Fruit fly (Drosophila melanogaster) whole organism, embryonic: ENCODE data around the gene CG2059.

ENCODE experiments used
- Awh ChIP-seq: fragments of 200-800 bp; sonication (Bioruptor generic); IDR thresholded peaks from 2 replicates; pipeline ENCODE4, ENCODE4 v1.3.6; 2022; ENCODE audit warnings: missing biosample characterization, missing genetic modification characterization
- CG10267 ChIP-seq: fragments of 200-800 bp; sonication (Bioruptor generic); optimal IDR thresholded peaks from 2 replicates; lab custom pipeline; 2018; ENCODE audit warnings: missing biosample characterization, mild to moderate bottlenecking, missing genetic modification characterization, moderate library complexity
- CG11247 ChIP-seq: fragments of 200-800 bp; sonication (Bioruptor generic); IDR thresholded peaks from 2 replicates; pipeline ENCODE4 v1.3.6; 2022; ENCODE audit warnings: missing biosample characterization, missing genetic modification characterization
- CG11723 ChIP-seq: fragments of 200-800 bp; sonication (Bioruptor generic); optimal IDR thresholded peaks from 2 replicates; lab custom pipeline; 2017; ENCODE audit warnings: missing biosample characterization, mild to moderate bottlenecking, missing genetic modification characterization
- CG12219 ChIP-seq: fragments of 200-800 bp; sonication (Bioruptor generic); optimal IDR thresholded peaks from 3 replicates; lab custom pipeline; 2018; ENCODE audit warnings: missing biosample characterization, mild to moderate bottlenecking, missing genetic modification characterization
- CG14050 ChIP-seq: fragments of 200-800 bp; sonication (Bioruptor generic); IDR thresholded peaks from 3 replicates; pipeline ENCODE4 v1.3.6; 2022; ENCODE audit warnings: missing biosample characterization, missing genetic modification characterization
- CG14710 ChIP-seq: fragments of 200-800 bp; sonication (Bioruptor generic); optimal IDR thresholded peaks from 3 replicates; lab custom pipeline; 2019; ENCODE audit warnings: missing biosample characterization, mild to moderate bottlenecking, missing genetic modification characterization, moderate library complexity
- CG1602 ChIP-seq: fragments of 200-800 bp; sonication (Bioruptor generic); optimal IDR thresholded peaks from 3 replicates; lab custom pipeline; 2016; ENCODE audit warnings: missing biosample characterization, missing genetic modification characterization
- CG1647 ChIP-seq: fragments of 200-800 bp; sonication (Bioruptor generic); optimal IDR thresholded peaks from 3 replicates; lab custom pipeline; 2016; ENCODE audit warnings: missing biosample characterization, missing genetic modification characterization
- CG3065 ChIP-seq: fragments of 200-800 bp; sonication (Bioruptor generic); optimal IDR thresholded peaks from 2 replicates; lab custom pipeline; 2016; ENCODE audit warnings: missing biosample characterization, missing genetic modification characterization
- CG3407 ChIP-seq: fragments of 200-800 bp; sonication (Bioruptor generic); optimal IDR thresholded peaks from 2 replicates; lab custom pipeline; 2018; ENCODE audit warnings: missing biosample characterization, mild to moderate bottlenecking, missing genetic modification characterization
- CG4282 ChIP-seq: fragments of 200-800 bp; sonication (Bioruptor generic); optimal IDR thresholded peaks from 2 replicates; lab custom pipeline; 2016; ENCODE audit warnings: missing biosample characterization, missing genetic modification characterization
- CG4360 ChIP-seq: fragments of 200-800 bp; sonication (Bioruptor generic); IDR thresholded peaks from 2 replicates; pipeline ENCODE4 v1.3.6; 2022; ENCODE audit warnings: missing biosample characterization, missing genetic modification characterization
- CG6272 ChIP-seq: fragments of 200-800 bp; sonication (Bioruptor generic); IDR thresholded peaks from 2 replicates; pipeline ENCODE4 v1.3.6; 2022; ENCODE audit warnings: missing biosample characterization, missing genetic modification characterization
- CG6683 ChIP-seq: fragments of 200-800 bp; sonication (Bioruptor generic); optimal IDR thresholded peaks from 2 replicates; lab custom pipeline; 2017; ENCODE audit warnings: missing biosample characterization, mild to moderate bottlenecking, missing genetic modification characterization, missing genetic modification reagents
- CG7357 ChIP-seq: fragments of 200-800 bp; sonication (Bioruptor generic); IDR thresholded peaks from 3 replicates; pipeline ENCODE4 v1.3.6; 2022; ENCODE audit warnings: missing biosample characterization, missing genetic modification characterization
- CG8924 ChIP-seq: fragments of 200-800 bp; optimal IDR thresholded peaks from 3 replicates; lab custom pipeline; 2019; ENCODE audit warnings: missing biosample characterization, mild to moderate bottlenecking, missing genetic modification characterization, moderate library complexity
- CG9727 ChIP-seq: fragments of 200-800 bp; sonication (Bioruptor generic); optimal IDR thresholded peaks from 3 replicates; lab custom pipeline; 2017; ENCODE audit warnings: missing biosample characterization, mild to moderate bottlenecking, missing genetic modification characterization
- Deaf1 ChIP-seq: fragments of 200-800 bp; optimal IDR thresholded peaks from 3 replicates; lab custom pipeline; 2019; ENCODE audit warnings: missing biosample characterization, mild to moderate bottlenecking, missing genetic modification characterization, moderate library complexity
- Dll ChIP-seq: fragments of 200-800 bp; sonication (Bioruptor generic); IDR thresholded peaks from 4 replicates; pipeline ENCODE4 v1.3.6; 2022; ENCODE audit warnings: missing biosample characterization, missing genetic modification characterization; ENCODE audit not compliant: partially characterized antibody
- Doc3 ChIP-seq: fragments of 200-800 bp; sonication (Bioruptor generic); IDR thresholded peaks from 3 replicates; pipeline ENCODE4 v1.3.6; 2022; ENCODE audit warnings: missing biosample characterization, missing genetic modification characterization; ENCODE audit not compliant: partially characterized antibody
- Hmx ChIP-seq: fragments of 200-800 bp; sonication (Bioruptor generic); optimal IDR thresholded peaks from 2 replicates; lab custom pipeline; 2016; ENCODE audit warnings: missing biosample characterization, missing genetic modification characterization
- Med ChIP-seq: fragments of 200-800 bp; sonication (Bioruptor generic); peaks from one replicate; lab custom pipeline; 2016; ENCODE audit warnings: missing biosample characterization, missing genetic modification characterization, mild to moderate bottlenecking, inconsistent platforms, moderate library complexity
- Opbp ChIP-seq: fragments of 200-800 bp; sonication (Bioruptor generic); IDR thresholded peaks from 3 replicates; pipeline ENCODE4 v1.3.6; 2022; ENCODE audit warnings: missing biosample characterization, missing genetic modification characterization; ENCODE audit not compliant: partially characterized antibody
- Poxn ChIP-seq: fragments of 200-800 bp; sonication (Bioruptor generic); IDR thresholded peaks from 2 replicates; pipeline ENCODE4 v1.3.6; 2022; ENCODE audit warnings: missing biosample characterization, missing genetic modification characterization
- Spps ChIP-seq: fragments of 200-800 bp; sonication (Bioruptor generic); optimal IDR thresholded peaks from 2 replicates; lab custom pipeline; 2018; ENCODE audit warnings: missing biosample characterization, mild to moderate bottlenecking, missing genetic modification characterization
- aop ChIP-seq: fragments of 200-800 bp; sonication (Bioruptor generic); IDR thresholded peaks from 2 replicates; pipeline ENCODE4 v1.3.6; 2022; ENCODE audit warnings: missing biosample characterization, missing genetic modification characterization
- az2 ChIP-seq: fragments of 200-800 bp; sonication (Bioruptor generic); optimal IDR thresholded peaks from 3 replicates; lab custom pipeline; 2016; ENCODE audit warnings: missing biosample characterization, missing genetic modification characterization
- cad ChIP-seq: fragments of >200 bp; optimal IDR thresholded peaks from 2 replicates; lab custom pipeline; 2017; ENCODE audit warnings: missing biosample characterization, missing genetic modification characterization
- cas ChIP-seq: fragments of 200-800 bp; sonication (Bioruptor generic); IDR thresholded peaks from 2 replicates; pipeline ENCODE4 v1.3.6; 2022; ENCODE audit warnings: missing biosample characterization, missing genetic modification characterization
- croc ChIP-seq: fragments of 200-800 bp; sonication (Bioruptor generic); conservative IDR thresholded peaks from 3 replicates; pipeline ENCODE4 v1.3.6; 2022; ENCODE audit warnings: missing biosample characterization, missing genetic modification characterization
- da ChIP-seq: fragments of 200-800 bp; sonication (Bioruptor generic); optimal IDR thresholded peaks from 2 replicates; lab custom pipeline; 2016; ENCODE audit warnings: missing biosample characterization, missing genetic modification characterization
- dati ChIP-seq: fragments of 200-800 bp; sonication (Bioruptor generic); IDR thresholded peaks from 2 replicates; pipeline ENCODE4 v1.3.6; 2022; ENCODE audit warnings: missing biosample characterization, missing genetic modification characterization
- fd64A ChIP-seq: fragments of 200-800 bp; sonication (Bioruptor generic); optimal IDR thresholded peaks from 3 replicates; lab custom pipeline; 2018; ENCODE audit warnings: missing biosample characterization, mild to moderate bottlenecking, missing genetic modification characterization
- fru ChIP-seq: fragments of >200 bp; optimal IDR thresholded peaks from 2 replicates; lab custom pipeline; 2017
- grau ChIP-seq: fragments of 200-800 bp; optimal IDR thresholded peaks from 3 replicates; lab custom pipeline; 2019; ENCODE audit warnings: missing biosample characterization, mild to moderate bottlenecking, missing genetic modification characterization, moderate library complexity
- gro ChIP-seq: fragments of 200-800 bp; sonication (Bioruptor generic); optimal IDR thresholded peaks from 2 replicates; lab custom pipeline; 2016; ENCODE audit warnings: missing biosample characterization, missing genetic modification characterization
- klu ChIP-seq: fragments of 200-800 bp; sonication (Bioruptor generic); IDR thresholded peaks from 2 replicates; pipeline ENCODE4 v1.3.6; 2022; ENCODE audit warnings: missing biosample characterization, missing genetic modification characterization
- lola ChIP-seq, 3 experiments: fragments of >200 bp in 2 of 3; fragments of 200-800 bp in 1 of 3; sonication (Bioruptor generic) in 1 of 3; optimal IDR thresholded peaks; 2 replicates each; lab custom pipeline; 2017 to 2019; ENCODE audit warnings: missing biosample characterization in 3 of 3, missing genetic modification characterization in 3 of 3, mild to moderate bottlenecking in 1 of 3, moderate library complexity in 1 of 3
- mld ChIP-seq: fragments of 200-800 bp; sonication (Bioruptor generic); IDR thresholded peaks from 3 replicates; pipeline ENCODE4 v1.3.6; 2022; ENCODE audit warnings: missing biosample characterization, missing genetic modification characterization; ENCODE audit not compliant: partially characterized antibody
- pho ChIP-seq: fragments of 200-800 bp; sonication (Bioruptor generic); optimal IDR thresholded peaks from 2 replicates; lab custom pipeline; 2016; ENCODE audit warnings: missing biosample characterization, missing genetic modification characterization
- phol ChIP-seq: fragments of 200-800 bp; sonication (Bioruptor generic); optimal IDR thresholded peaks from 3 replicates; lab custom pipeline; 2018; ENCODE audit warnings: missing biosample characterization, mild to moderate bottlenecking, missing genetic modification characterization, moderate library complexity
- schlank ChIP-seq: fragments of 200-800 bp; sonication (Bioruptor generic); optimal IDR thresholded peaks from 2 replicates; lab custom pipeline; 2018; ENCODE audit warnings: missing biosample characterization, mild to moderate bottlenecking, missing genetic modification characterization
- sqz ChIP-seq: fragments of 200-800 bp; sonication (Bioruptor generic); optimal IDR thresholded peaks from 3 replicates; lab custom pipeline; 2018; ENCODE audit warnings: missing biosample characterization, mild to moderate bottlenecking, missing genetic modification characterization
- ssp ChIP-seq: fragments of 200-800 bp; sonication (Bioruptor generic); IDR thresholded peaks from 2 replicates; pipeline ENCODE4 v1.3.6; 2022; ENCODE audit warnings: missing biosample characterization, missing genetic modification characterization
- sug ChIP-seq: fragments of 200-800 bp; optimal IDR thresholded peaks from 2 replicates; lab custom pipeline; 2019; ENCODE audit warnings: missing biosample characterization, mild to moderate bottlenecking, missing genetic modification characterization, moderate library complexity
- tap ChIP-seq: fragments of 200-800 bp; optimal IDR thresholded peaks from 3 replicates; lab custom pipeline; 2019; ENCODE audit warnings: missing biosample characterization, mild to moderate bottlenecking, missing genetic modification characterization, moderate library complexity
- tgo ChIP-seq: fragments of 200-800 bp; sonication (Bioruptor generic); IDR thresholded peaks from 3 replicates; pipeline ENCODE4 v1.3.6; 2022; ENCODE audit warnings: missing biosample characterization, missing genetic modification characterization
- z ChIP-seq: fragments of 200-800 bp; sonication (Bioruptor generic); IDR thresholded peaks from 3 replicates; pipeline ENCODE4 v1.3.6; 2022; ENCODE audit warnings: missing biosample characterization, missing genetic modification characterization

Gene CG2059

dm6 chrX:7285995-7286985, at the start of gene CG2059 (continued):
- peak; percentile 19; the same call in 1 of the 4 replicates for TF ChIP-seq Dll (GFP tag; lab: Robert Waterston, UW)
- no peak for TF ChIP-seq Doc3 (GFP tag; lab: Robert Waterston, UW)
- TF ChIP-seq Poxn, result no peak
- TF ChIP-seq CG14050 (GFP tag; lab: Robert Waterston, UW), result no peak
- TF ChIP-seq Spps (tag; lab: Kevin White, UChicago), result no peak
- peak; percentile 4 for TF ChIP-seq fd64A (GFP tag; lab: Kevin White, UChicago)
- TF ChIP-seq CG6272, result peak; percentile 47
- peak; percentile 5 for TF ChIP-seq CG11723 (GFP tag; lab: Kevin White, UChicago)
- no peak for TF ChIP-seq dati (GFP tag; lab: Robert Waterston, UW)
- TF ChIP-seq Awh, result no peak
- no peak for TF ChIP-seq cas (GFP tag; lab: Robert Waterston, UW)
- TF ChIP-seq CG1647, result peak; percentile 16
- no peak for TF ChIP-seq CG3065
- peak; percentile 26 for TF ChIP-seq CG1602 (GFP tag; lab: Kevin White, UChicago)
- TF ChIP-seq lola (GFP tag; optimal IDR thresholded peaks at IDR 0.05; lab: Kevin White, UChicago), result no peak
- TF ChIP-seq CG9727 (GFP tag; lab: Kevin White, UChicago), result peak; percentile 49
- TF ChIP-seq z (GFP tag; lab: Robert Waterston, UW), result no peak
- TF ChIP-seq klu (GFP tag; lab: Robert Waterston, UW), result peak; percentile 31; the same call in 1 of the 2 replicates
- TF ChIP-seq CG10267 (tag; lab: Kevin White, UChicago), result peak; percentile 66
- peak; percentile 19 for TF ChIP-seq CG4360
- no peak for TF ChIP-seq Hmx (GFP tag; lab: Kevin White, UChicago)
- peak; percentile 94 for TF ChIP-seq phol (tag; lab: Kevin White, UChicago)
- peak; percentile 99 for TF ChIP-seq CG14710 (tag; lab: Kevin White, UChicago)
- peak; percentile 6 for TF ChIP-seq CG3407 (GFP tag; lab: Kevin White, UChicago)
- peak; percentile 80 for TF ChIP-seq Opbp (GFP tag; lab: Robert Waterston, UW)
- no peak for TF ChIP-seq CG11247 (GFP tag; lab: Robert Waterston, UW)
- TF ChIP-seq gro, result peak; percentile 4
- no peak for TF ChIP-seq az2 (GFP tag; lab: Kevin White, UChicago)
- peak; percentile 22; the same call in 2 of the 3 replicates for TF ChIP-seq tgo (GFP tag; lab: Robert Waterston, UW)
- TF ChIP-seq CG12219 (GFP tag; lab: Kevin White, UChicago), result no peak
- TF ChIP-seq CG4282 (GFP tag; lab: Kevin White, UChicago), result peak; percentile 63
- no peak for TF ChIP-seq aop (GFP tag; lab: Robert Waterston, UW)
- TF ChIP-seq grau (tag; lab: Kevin White, UChicago), result peak; percentile 34
- TF ChIP-seq ssp, result peak; percentile 53
- no peak for TF ChIP-seq Deaf1 (tag; lab: Kevin White, UChicago)
- TF ChIP-seq Med (GFP tag; lab: Kevin White, UChicago), result peak; percentile 97
- peak; percentile 54 for TF ChIP-seq CG8924
- 0 out of 3 replicates have a peak, but pooled peaks have one; percentile 36 for TF ChIP-seq croc (GFP tag; lab: Robert Waterston, UW)
- no peak for TF ChIP-seq CG6683
- TF ChIP-seq schlank (tag; lab: Kevin White, UChicago), result peak; percentile 5
- TF ChIP-seq tap (tag; lab: Kevin White, UChicago), result no peak
- no peak for TF ChIP-seq fru (lab: Kevin White, UChicago)
- TF ChIP-seq da (GFP tag; lab: Kevin White, UChicago), result peak; percentile 44
- no peak for TF ChIP-seq CG7357 (GFP tag; lab: Robert Waterston, UW)
- no peak for TF ChIP-seq mld (GFP tag; lab: Robert Waterston, UW)
- TF ChIP-seq cad (GFP tag; lab: Kevin White, UChicago), result no peak
- peak; percentile 56 for TF ChIP-seq pho (GFP tag; lab: Kevin White, UChicago)
- peak; percentile 13 for TF ChIP-seq sqz (GFP tag; lab: Kevin White, UChicago)
- TF ChIP-seq sug (tag; lab: Kevin White, UChicago), result peak; percentile 24
